Fruit fly (Drosophila melanogaster) whole organism, pupa: ENCODE results near the gene CG8419.

Experiments used
- CG4496 ChIP-seq: fragments of 200-800 bp; sonication (Bioruptor generic); IDR thresholded peaks from 3 replicates; pipeline ENCODE4 v1.3.6; 2022; ENCODE audit warnings: missing biosample characterization, missing genetic modification characterization
- Pif1A ChIP-seq: fragments of 200-800 bp; sonication (Bioruptor generic); optimal IDR thresholded peaks from 3 replicates; lab custom pipeline; 2016; ENCODE audit warnings: missing biosample characterization, missing genetic modification characterization
- Pif1B ChIP-seq: fragments of 200-800 bp; sonication (Bioruptor generic); optimal IDR thresholded peaks from 3 replicates; lab custom pipeline; 2016; ENCODE audit warnings: missing biosample characterization, missing genetic modification characterization
- Snoo ChIP-seq: fragments of 200-800 bp; sonication (Bioruptor generic); optimal IDR thresholded peaks from 3 replicates; lab custom pipeline; 2017; ENCODE audit warnings: missing biosample characterization, mild to moderate bottlenecking, missing genetic modification characterization, inconsistent platforms

DNA sequence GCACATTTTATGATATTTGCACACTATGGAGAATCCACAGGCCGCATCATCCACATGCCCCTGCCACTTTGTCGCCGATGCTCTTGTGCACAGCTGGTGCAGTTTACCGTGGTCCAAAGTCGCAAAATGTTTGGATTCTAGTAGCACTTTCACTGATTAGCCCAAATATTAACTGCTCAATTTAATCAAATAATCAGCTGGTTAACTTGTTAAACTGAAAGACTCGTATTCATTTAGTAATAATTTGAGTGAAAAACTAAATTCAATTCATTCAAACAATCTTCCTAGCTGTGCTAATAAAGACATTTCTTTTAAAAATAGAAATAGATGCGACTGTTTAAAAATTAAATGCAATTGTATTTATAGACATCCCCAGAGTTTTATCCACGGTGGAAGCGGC, 37.9 kb upstream of the CG8419 start:
- TF ChIP-seq Pif1A (GFP tag; lab: Kevin White, UChicago) (peak; percentile 12), Pif1B (no peak), Snoo (tag; lab: Kevin White, UChicago) (no peak), CG4496 (GFP tag; lab: Robert Waterston, UW) (no peak)
